Worm (Caenorhabditis elegans): ENCODE data around the gene C06A8.8.

C06A8.8 gene

ce11 chrII:7790324-7790898 is 18.6 kb upstream of the C06A8.8 start, which contains the start of gene srlf-1:
srlf-1 (plus strand) TSS chrII:7790591.
- TF ChIP-seq ama-1 (optimal IDR thresholded peaks at IDR 0.05) (peak; percentile 68), F13C5.2 (tag; optimal IDR thresholded peaks at IDR 0.05) (no peak)

- TF ChIP-seq sea-1 (GFP tag; conservative IDR thresholded peaks at IDR 0.05) = no peak
- TF ChIP-seq hnd-1 (tag; optimal IDR thresholded peaks at IDR 0.05) = no peak
- no peak for TF ChIP-seq ceh-13 (GFP tag; optimal IDR thresholded peaks at IDR 0.05)
- no peak for TF ChIP-seq ceh-36 (tag; optimal IDR thresholded peaks at IDR 0.05)
Measured at ce11 chrII:7789605-7790004, 17.8 kb upstream of the C06A8.8 start.

ce11 chrII:7783467-7783959 is 11.7 kb upstream of the C06A8.8 start, which contains the start of gene skr-17:
skr-17 (plus strand) TSS chrII:7783517.
- TF ChIP-seq ceh-36 (tag; optimal IDR thresholded peaks at IDR 0.05) = no peak
- no peak for TF ChIP-seq tra-4 (tag; optimal IDR thresholded peaks at IDR 0.05)
- TF ChIP-seq B0310.2 (tag; optimal IDR thresholded peaks at IDR 0.05) = no peak
- no peak for TF ChIP-seq tbx-11 (GFP tag; IDR thresholded peaks at IDR 0.05)
- TF ChIP-seq F13C5.2 (tag; optimal IDR thresholded peaks at IDR 0.05) = no peak
- TF ChIP-seq aly-1 (tag; optimal IDR thresholded peaks at IDR 0.05) = no peak
- TF ChIP-seq hmbx-1 (tag; optimal IDR thresholded peaks at IDR 0.05) = no peak
- TF ChIP-seq hmg-4 (GFP tag; optimal IDR thresholded peaks at IDR 0.05) = no peak
- no peak for TF ChIP-seq sea-1 (GFP tag; conservative IDR thresholded peaks at IDR 0.05)
- TF ChIP-seq pes-1 (GFP tag; IDR thresholded peaks at IDR 0.05) = no peak
- no peak for TF ChIP-seq scrt-1 (GFP tag; IDR thresholded peaks at IDR 0.05)
- no peak for TF ChIP-seq tbx-37 (GFP tag; conservative IDR thresholded peaks at IDR 0.05)
- no peak for TF ChIP-seq hnd-1 (tag; optimal IDR thresholded peaks at IDR 0.05)

- no peak for TF ChIP-seq flt-1 (GFP tag; IDR thresholded peaks at IDR 0.05)
- TF ChIP-seq B0310.2 (tag; optimal IDR thresholded peaks at IDR 0.05) = no peak
- TF ChIP-seq tbx-11 (GFP tag; IDR thresholded peaks at IDR 0.05) = no peak
- no peak for TF ChIP-seq hmg-4 (GFP tag; optimal IDR thresholded peaks at IDR 0.05)
- no peak for TF ChIP-seq aly-1 (tag; optimal IDR thresholded peaks at IDR 0.05)
- no peak for TF ChIP-seq tbx-37 (GFP tag; conservative IDR thresholded peaks at IDR 0.05)
- TF ChIP-seq sea-1 (GFP tag; conservative IDR thresholded peaks at IDR 0.05) = no peak
- no peak for TF ChIP-seq hmbx-1 (tag; optimal IDR thresholded peaks at IDR 0.05)
- TF ChIP-seq scrt-1 (GFP tag; IDR thresholded peaks at IDR 0.05) = no peak
- no peak for TF ChIP-seq F13C5.2 (tag; optimal IDR thresholded peaks at IDR 0.05)
- TF ChIP-seq hnd-1 (tag; optimal IDR thresholded peaks at IDR 0.05) = no peak
- no peak for TF ChIP-seq pes-1 (GFP tag; IDR thresholded peaks at IDR 0.05)
- TF ChIP-seq tra-4 (tag; optimal IDR thresholded peaks at IDR 0.05) = no peak
- no peak for TF ChIP-seq ets-7 (tag; optimal IDR thresholded peaks at IDR 0.05)
- no peak for TF ChIP-seq ama-1 (optimal IDR thresholded peaks at IDR 0.05)
- no peak for TF ChIP-seq ceh-36 (tag; optimal IDR thresholded peaks at IDR 0.05)
- TF ChIP-seq ceh-13 (GFP tag; optimal IDR thresholded peaks at IDR 0.05) = no peak
Measured at ce11 chrII:7781102-7781616, 9.3 kb upstream of the C06A8.8 start, which contains the start of the genes snpc-1.1 and spdl-1. snpc-1.1 (minus strand) TSS chrII:7781301. spdl-1 (plus strand) TSS chrII:7781566.

ce11 chrII:7778273-7778672 is 6.5 kb upstream of the C06A8.8 start:
- TF ChIP-seq F13C5.2 (tag; optimal IDR thresholded peaks at IDR 0.05) = no peak
- TF ChIP-seq ceh-36 (tag; optimal IDR thresholded peaks at IDR 0.05) = no peak
- no peak for TF ChIP-seq ama-1 (optimal IDR thresholded peaks at IDR 0.05)
- TF ChIP-seq tbx-37 (GFP tag; conservative IDR thresholded peaks at IDR 0.05) = no peak
- no peak for TF ChIP-seq scrt-1 (GFP tag; IDR thresholded peaks at IDR 0.05)
- no peak for TF ChIP-seq flt-1 (GFP tag; IDR thresholded peaks at IDR 0.05)
- no peak for TF ChIP-seq hnd-1 (tag; optimal IDR thresholded peaks at IDR 0.05)
- TF ChIP-seq hmbx-1 (tag; optimal IDR thresholded peaks at IDR 0.05) = no peak
- TF ChIP-seq ceh-13 (GFP tag; optimal IDR thresholded peaks at IDR 0.05) = no peak

ce11 chrII:7777320-7777978 is 5.6 kb upstream of the C06A8.8 start, which contains the start of gene mthf-1:
mthf-1 (minus strand) TSS chrII:7777823.
- TF ChIP-seq hmg-4 (GFP tag; optimal IDR thresholded peaks at IDR 0.05) = no peak

ce11 chrII:7776715-7777114 is 4.9 kb upstream of the C06A8.8 start:
- TF ChIP-seq flt-1 (GFP tag; IDR thresholded peaks at IDR 0.05) (no peak), hmbx-1 (tag; optimal IDR thresholded peaks at IDR 0.05) (no peak), ceh-13 (GFP tag; optimal IDR thresholded peaks at IDR 0.05) (no peak), hnd-1 (tag; optimal IDR thresholded peaks at IDR 0.05) (no peak), F13C5.2 (tag; optimal IDR thresholded peaks at IDR 0.05) (no peak), ama-1 (optimal IDR thresholded peaks at IDR 0.05) (no peak), B0310.2 (tag; optimal IDR thresholded peaks at IDR 0.05) (no peak), pes-1 (GFP tag; IDR thresholded peaks at IDR 0.05) (no peak), ets-7 (tag; optimal IDR thresholded peaks at IDR 0.05) (no peak), scrt-1 (GFP tag; IDR thresholded peaks at IDR 0.05) (no peak), tra-4 (tag; optimal IDR thresholded peaks at IDR 0.05) (no peak), ceh-36 (tag; optimal IDR thresholded peaks at IDR 0.05) (no peak), sea-1 (GFP tag; conservative IDR thresholded peaks at IDR 0.05) (no peak), hmg-4 (GFP tag; optimal IDR thresholded peaks at IDR 0.05) (no peak), tbx-11 (GFP tag; IDR thresholded peaks at IDR 0.05) (no peak), aly-1 (tag; optimal IDR thresholded peaks at IDR 0.05) (no peak), tbx-37 (GFP tag; conservative IDR thresholded peaks at IDR 0.05) (no peak)

ce11 chrII:7776232-7776631 is 4.4 kb upstream of the C06A8.8 start:
- TF ChIP-seq ets-7 (tag; optimal IDR thresholded peaks at IDR 0.05) (no peak), ama-1 (optimal IDR thresholded peaks at IDR 0.05) (no peak), hnd-1 (tag; optimal IDR thresholded peaks at IDR 0.05) (no peak), aly-1 (tag; optimal IDR thresholded peaks at IDR 0.05) (no peak), ceh-13 (GFP tag; optimal IDR thresholded peaks at IDR 0.05) (no peak), scrt-1 (GFP tag; IDR thresholded peaks at IDR 0.05) (no peak), pes-1 (GFP tag; IDR thresholded peaks at IDR 0.05) (no peak), sea-1 (GFP tag; conservative IDR thresholded peaks at IDR 0.05) (no peak), tra-4 (tag; optimal IDR thresholded peaks at IDR 0.05) (no peak), tbx-37 (GFP tag; conservative IDR thresholded peaks at IDR 0.05) (no peak), B0310.2 (tag; optimal IDR thresholded peaks at IDR 0.05) (no peak), ceh-36 (tag; optimal IDR thresholded peaks at IDR 0.05) (no peak), hmg-4 (GFP tag; optimal IDR thresholded peaks at IDR 0.05) (no peak), hmbx-1 (tag; optimal IDR thresholded peaks at IDR 0.05) (no peak), flt-1 (GFP tag; IDR thresholded peaks at IDR 0.05) (no peak), tbx-11 (GFP tag; IDR thresholded peaks at IDR 0.05) (no peak), F13C5.2 (tag; optimal IDR thresholded peaks at IDR 0.05) (no peak)
